Worm (Caenorhabditis elegans): ENCODE data around the gene T25E12.16.

The T25E12.16 gene

DNA sequence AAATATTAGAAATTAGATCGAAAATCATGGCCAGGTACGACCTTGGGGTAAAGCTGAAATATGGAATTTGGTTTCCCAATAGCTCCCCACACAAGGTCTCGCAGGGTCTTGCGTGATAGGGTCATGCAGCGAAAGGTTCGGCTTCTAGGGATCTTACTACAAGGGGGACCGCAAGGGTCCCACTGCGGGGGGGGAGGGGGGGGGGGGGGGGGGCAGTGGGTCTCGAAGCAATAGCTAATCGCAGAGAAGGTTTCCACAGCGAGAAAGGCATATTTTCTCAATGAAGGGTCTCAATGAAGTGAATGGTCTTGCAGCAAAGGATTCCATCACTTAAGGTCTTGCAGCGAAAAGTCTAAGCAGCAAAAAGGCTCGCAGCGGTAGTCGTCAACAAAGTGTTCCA, 40.6 kb downstream of the T25E12.16 start:
- TF ChIP-seq mec-3 (tag; optimal IDR thresholded peaks at IDR 0.05; ENCODE audit: borderline replicate concordance) (no peak), pqm-1 (tag; optimal IDR thresholded peaks at IDR 0.05) (no peak), dmd-4 (tag; optimal IDR thresholded peaks at IDR 0.05; ENCODE audit: borderline replicate concordance) (no peak), hlh-8 (tag; optimal IDR thresholded peaks at IDR 0.05) (no peak), ceh-31 (tag; optimal IDR thresholded peaks at IDR 0.05) (no peak), ceh-18 (tag; optimal IDR thresholded peaks at IDR 0.05) (no peak), tbx-7 (tag; optimal IDR thresholded peaks at IDR 0.05) (no peak), unc-86 (tag; optimal IDR thresholded peaks at IDR 0.05) (no peak), zip-5 (tag; optimal IDR thresholded peaks at IDR 0.05) (no peak), sdc-2 (tag; optimal IDR thresholded peaks at IDR 0.05) (no peak), unc-3 (GFP tag; conservative IDR thresholded peaks at IDR 0.05) (no peak), unc-3 (tag; optimal IDR thresholded peaks at IDR 0.05) (no peak), K09A11.1 (tag; optimal IDR thresholded peaks at IDR 0.05; ENCODE audit: insufficient read depth) (no peak), ceh-22 (tag; optimal IDR thresholded peaks at IDR 0.05) (no peak), pat-9 (tag; optimal IDR thresholded peaks at IDR 0.05) (no peak), hlh-6 (tag; optimal IDR thresholded peaks at IDR 0.05) (no peak), hlh-13 (GFP tag; optimal IDR thresholded peaks at IDR 0.05) (no peak), pha-4 (tag; optimal IDR thresholded peaks at IDR 0.05) (no peak), fax-1 (tag; optimal IDR thresholded peaks at IDR 0.05) (no peak), ttx-3 (tag; optimal IDR thresholded peaks at IDR 0.05) (no peak), ets-4 (tag; optimal IDR thresholded peaks at IDR 0.05) (no peak)

DNA sequence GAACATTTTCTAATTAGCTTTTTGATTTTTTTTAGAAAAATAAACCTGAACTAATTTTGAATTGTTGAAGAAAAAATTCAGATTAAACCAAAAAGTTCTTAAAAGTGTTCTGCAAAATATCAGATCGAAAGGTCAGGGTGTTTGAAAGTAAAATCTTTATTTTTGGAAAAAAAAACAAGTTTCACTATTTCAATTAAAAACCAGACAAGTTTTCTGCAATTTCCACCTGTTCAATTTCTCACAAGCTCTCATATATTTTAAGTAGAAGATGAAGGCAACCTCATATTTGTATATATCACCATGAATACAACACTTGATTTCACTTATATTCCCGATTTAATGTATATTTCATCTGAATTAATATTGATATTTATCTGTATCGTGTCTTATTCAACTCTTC, 46.4 kb downstream of the T25E12.16 start, which contains the start of gene srz-102:
TSS of gene srz-102 (plus strand) at position 301 of the 400 bp plus-strand sequence.
- TF ChIP-seq pha-4 (tag; optimal IDR thresholded peaks at IDR 0.05) (no peak), ceh-30 (tag; optimal IDR thresholded peaks at IDR 0.05) (no peak)

DNA sequence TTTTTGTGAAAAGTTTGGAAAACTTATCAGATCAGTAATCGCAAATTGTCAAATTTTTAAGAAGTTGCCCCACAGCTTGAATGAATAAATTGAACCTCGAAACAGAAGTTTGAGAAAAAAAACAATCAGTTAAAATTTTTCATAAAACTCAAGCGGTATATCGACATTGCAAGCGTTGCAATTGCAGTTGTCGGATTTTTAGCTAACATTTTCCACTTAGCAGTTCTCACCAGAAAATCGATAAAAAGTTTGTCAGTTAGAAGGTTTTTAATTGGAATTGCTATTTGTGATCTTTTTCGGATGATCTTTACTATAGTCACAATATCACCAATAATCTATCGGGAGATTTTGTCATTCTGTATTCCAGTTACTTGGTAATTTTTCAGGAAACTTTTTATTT, 47.9 kb downstream of the T25E12.16 start, which contains the start of gene srw-43:
TSS of gene srw-43 (plus strand) at position 301 of the 400 bp plus-strand sequence.
- TF ChIP-seq unc-3 (GFP tag; conservative IDR thresholded peaks at IDR 0.05) (no peak), unc-3 (tag; optimal IDR thresholded peaks at IDR 0.05) (no peak), nfya-1 (tag; optimal IDR thresholded peaks at IDR 0.05) (no peak), sox-4 (tag; optimal IDR thresholded peaks at IDR 0.05) (no peak), pax-1 (tag; optimal IDR thresholded peaks at IDR 0.05) (no peak), madf-2 (tag; optimal IDR thresholded peaks at IDR 0.05) (no peak), unc-86 (tag; optimal IDR thresholded peaks at IDR 0.05) (no peak), pros-1 (tag; optimal IDR thresholded peaks at IDR 0.05) (no peak), pha-2 (tag; optimal IDR thresholded peaks at IDR 0.05) (no peak), F13H6.1 (tag; optimal IDR thresholded peaks at IDR 0.05) (no peak), sdc-2 (tag; optimal IDR thresholded peaks at IDR 0.05) (no peak), ceh-34 (tag; optimal IDR thresholded peaks at IDR 0.05) (no peak), dve-1 (tag; optimal IDR thresholded peaks at IDR 0.05) (no peak), rnt-1 (tag; optimal IDR thresholded peaks at IDR 0.05) (no peak), Y22D7AL.16 (tag; optimal IDR thresholded peaks at IDR 0.05) (no peak), elt-2 (tag; optimal IDR thresholded peaks at IDR 0.05) (no peak), ttx-3 (tag; optimal IDR thresholded peaks at IDR 0.05) (no peak)

DNA sequence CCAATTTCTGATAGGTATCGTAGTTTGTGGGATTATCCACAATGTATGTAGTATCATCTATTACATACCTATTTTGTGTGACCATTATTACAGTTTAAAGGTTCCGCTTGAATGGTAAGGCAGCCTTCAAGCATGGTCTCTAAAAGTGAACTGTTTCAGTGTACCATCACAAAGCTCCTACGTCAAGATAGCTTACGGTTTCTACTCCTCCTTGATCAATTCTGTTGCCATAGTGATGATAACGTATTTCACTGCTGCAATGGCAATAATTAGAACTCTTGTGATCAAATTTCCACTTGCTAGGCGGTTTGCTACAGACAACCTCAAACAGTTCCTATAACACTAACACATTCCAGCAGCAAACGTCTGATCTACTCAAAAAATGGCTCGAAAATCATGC, 50.2 kb downstream of the T25E12.16 start:
- TF ChIP-seq pha-2 (tag; optimal IDR thresholded peaks at IDR 0.05) (no peak), K02D7.2 (tag; optimal IDR thresholded peaks at IDR 0.05) (no peak), npax-4 (tag; optimal IDR thresholded peaks at IDR 0.05) (no peak), hlh-6 (tag; optimal IDR thresholded peaks at IDR 0.05) (no peak), K09A11.1 (tag; optimal IDR thresholded peaks at IDR 0.05; ENCODE audit: insufficient read depth) (no peak), fkh-10 (GFP tag; optimal IDR thresholded peaks at IDR 0.05) (no peak), hlh-30 (tag; optimal IDR thresholded peaks at IDR 0.05; ENCODE audit: insufficient read depth) (no peak), eyg-1 (tag; optimal IDR thresholded peaks at IDR 0.05) (no peak), rnt-1 (tag; optimal IDR thresholded peaks at IDR 0.05) (no peak), ceh-2 (tag; optimal IDR thresholded peaks at IDR 0.05) (no peak), Y22D7AL.16 (tag; optimal IDR thresholded peaks at IDR 0.05) (no peak), pag-3 (tag; optimal IDR thresholded peaks at IDR 0.05; ENCODE audit: borderline replicate concordance) (no peak), pha-4 (tag; optimal IDR thresholded peaks at IDR 0.05) (no peak), sox-2 (GFP tag; IDR thresholded peaks at IDR 0.05) (no peak), hlh-13 (GFP tag; optimal IDR thresholded peaks at IDR 0.05) (no peak), ztf-16 (tag; optimal IDR thresholded peaks at IDR 0.05) (no peak), ceh-9 (tag; optimal IDR thresholded peaks at IDR 0.05) (no peak), gmeb-2 (tag; optimal IDR thresholded peaks at IDR 0.05) (no peak), ceh-19 (GFP tag; optimal IDR thresholded peaks at IDR 0.05) (no peak)

Measured in whole organism, late embryonic.